Worm (Caenorhabditis elegans): ENCODE results near the gene F57C12.2.

DNA sequence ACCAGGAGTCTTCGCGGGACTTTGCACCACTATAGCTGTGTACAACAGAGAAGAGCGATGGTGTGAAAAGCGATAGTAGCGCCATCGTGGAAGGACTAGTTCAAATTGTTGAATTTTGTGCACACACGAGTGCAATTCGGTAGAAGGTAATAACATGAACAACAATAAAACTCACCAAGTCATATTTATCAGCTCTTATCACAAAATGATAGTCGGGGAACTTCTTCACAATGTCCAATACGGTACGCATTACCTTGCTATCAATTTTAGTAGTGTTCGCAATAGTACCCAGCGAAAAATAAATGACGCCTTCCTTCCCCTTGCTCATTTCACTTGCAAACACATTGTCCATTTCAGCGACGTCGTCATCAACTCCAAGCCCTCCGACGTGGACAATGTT lies 23.5 kb downstream of the F57C12.2 start:
- TF ChIP-seq him-1 (tag; optimal IDR thresholded peaks at IDR 0.05) (no peak), W03F9.2 (tag; optimal IDR thresholded peaks at IDR 0.05) (no peak), dao-5 (tag; optimal IDR thresholded peaks at IDR 0.05) (no peak)
